Worm (Caenorhabditis elegans) whole organism, L4/young adult: ENCODE measurements around the gene Y66A7A.9.

ENCODE experiments used
- dao-5 ChIP-seq: sonication (generic microtip); optimal IDR thresholded peaks from 2 replicates; lab custom pipeline; 2016; ENCODE audit warnings: missing genotype, missing genetic modification characterization, moderate library complexity, missing compliant biosample characterization
- him-1 ChIP-seq: sonication (generic microtip); optimal IDR thresholded peaks from 2 replicates; lab custom pipeline; 2016; ENCODE audit warnings: missing genotype, missing genetic modification reagents, missing genetic modification characterization, missing compliant biosample characterization

DNA sequence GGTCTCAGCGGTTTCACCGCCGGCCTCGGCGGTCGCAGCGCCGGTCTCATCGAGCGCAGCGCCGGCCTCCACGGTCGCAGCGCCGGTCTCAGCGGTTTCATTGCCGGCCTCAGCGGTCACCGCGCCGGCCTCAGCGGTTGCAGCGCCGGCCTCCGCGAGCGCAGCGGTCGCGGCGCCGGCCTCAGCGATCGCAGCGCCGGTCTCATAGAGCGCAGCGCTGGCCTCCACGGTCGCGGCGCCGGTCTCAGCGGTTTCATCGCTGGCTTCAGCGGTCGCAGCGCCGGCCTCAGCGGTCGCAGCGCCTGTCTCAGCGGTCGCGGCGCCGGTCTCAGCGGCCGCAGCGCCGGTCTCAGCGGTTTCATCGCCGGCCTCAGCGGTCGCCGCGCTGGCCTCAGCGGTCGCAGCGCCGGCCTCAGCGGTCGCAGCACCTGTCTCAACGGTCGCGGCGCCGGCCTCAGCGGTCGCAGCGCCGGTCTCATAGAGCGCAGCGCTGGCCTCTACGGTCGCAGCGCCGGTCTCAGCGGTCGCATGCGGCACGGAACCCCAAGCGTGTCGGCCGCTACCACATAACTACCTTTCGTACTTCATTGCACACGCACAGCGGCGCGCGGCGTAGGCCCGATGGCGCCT, 538 bp downstream of the Y66A7A.9 start:
- TF ChIP-seq him-1 (tag; lab: Kevin White, UChicago) (no peak), dao-5 (tag; lab: Kevin White, UChicago) (no peak)
